Worm (Caenorhabditis elegans) whole organism, L4 larva: Measurements from ENCODE around the gene jmjd-4.

Source experiments
- Y105C5A.15 ChIP-seq: fragments of 200-800 bp; sonication (Bioruptor generic); IDR thresholded peaks from 2 replicates; pipeline ENCODE4 v1.3.6; 2022; ENCODE audit warnings: missing genetic modification characterization, missing compliant biosample characterization
- ama-1 ChIP-seq: fragments of 150-350 bp; optimal IDR thresholded peaks from 2 replicates; lab custom pipeline; 2014; ENCODE audit warnings: inconsistent platforms, mixed read lengths
- ceh-20 ChIP-seq: fragments of 200-800 bp; sonication (Bioruptor generic); IDR thresholded peaks from 2 replicates; pipeline ENCODE4 v1.3.6; 2022; ENCODE audit warnings: missing genetic modification reagents, missing genetic modification characterization, missing compliant biosample characterization
- ceh-44 ChIP-seq: fragments of 200-800 bp; sonication (Bioruptor generic); IDR thresholded peaks from 2 replicates; pipeline ENCODE4 v1.3.6; 2022; ENCODE audit warnings: missing genetic modification reagents, missing genetic modification characterization, missing compliant biosample characterization
- dmd-6 ChIP-seq: fragments of 200-800 bp; sonication (Bioruptor generic); IDR thresholded peaks from 2 replicates; pipeline ENCODE4 v1.3.6; 2022; ENCODE audit warnings: missing genetic modification reagents, missing genetic modification characterization, missing compliant biosample characterization
- dmd-9 ChIP-seq: fragments of 200-800 bp; sonication (Bioruptor generic); IDR thresholded peaks from 2 replicates; pipeline ENCODE4 v1.3.6; 2022; ENCODE audit warnings: missing genetic modification reagents, missing genetic modification characterization, missing compliant biosample characterization
- hlh-30 ChIP-seq: sonication (generic microtip); optimal IDR thresholded peaks from 2 replicates; lab custom pipeline; 2017; ENCODE audit warnings: antibody characterized with exemption, mild to moderate bottlenecking, missing genetic modification characterization, missing compliant biosample characterization; ENCODE audit not compliant: insufficient read depth
- lim-7 ChIP-seq: fragments of 200-800 bp; sonication (Bioruptor generic); IDR thresholded peaks from 2 replicates; pipeline ENCODE4 v1.3.6; 2022; ENCODE audit warnings: missing genetic modification characterization, missing compliant biosample characterization
- lin-1 ChIP-seq: fragments of 200-800 bp; sonication (Bioruptor generic); IDR thresholded peaks from 2 replicates; pipeline ENCODE4 v1.3.6; 2022; ENCODE audit warnings: missing genetic modification reagents, missing genetic modification characterization, missing compliant biosample characterization
- lin-29 ChIP-seq: fragments of 200-800 bp; sonication (Bioruptor generic); IDR thresholded peaks from 2 replicates; pipeline ENCODE4 v1.3.6; 2022; ENCODE audit warnings: missing genetic modification reagents, missing genetic modification characterization, missing compliant biosample characterization
- lin-38 ChIP-seq: fragments of 200-800 bp; sonication (Bioruptor generic); IDR thresholded peaks from 2 replicates; pipeline ENCODE4 v1.3.6; 2022; ENCODE audit warnings: missing genetic modification reagents, missing genetic modification characterization, missing compliant biosample characterization
- mxl-2 ChIP-seq: fragments of 200-800 bp; sonication (Bioruptor generic); conservative IDR thresholded peaks from 2 replicates; pipeline ENCODE4 v1.3.6; 2022; ENCODE audit warnings: missing genetic modification reagents, missing genetic modification characterization, missing compliant biosample characterization
- mxl-3 ChIP-seq: fragments of 200-800 bp; sonication (Bioruptor generic); optimal IDR thresholded peaks from 2 replicates; lab custom pipeline; 2018; ENCODE audit warnings: mild to moderate bottlenecking, missing genetic modification characterization, missing compliant biosample characterization
- nhr-10 ChIP-seq: fragments of 150-350 bp; optimal IDR thresholded peaks from 2 replicates; lab custom pipeline; 2014; ENCODE audit warnings: missing biosample characterization, missing genetic modification characterization
- nhr-102 ChIP-seq: sonication (generic microtip); optimal IDR thresholded peaks from 2 replicates; lab custom pipeline; 2016; ENCODE audit warnings: mild to moderate bottlenecking, missing genetic modification characterization, moderate library complexity, missing compliant biosample characterization
- nhr-111 ChIP-seq: fragments of 200-800 bp; sonication (Bioruptor generic); optimal IDR thresholded peaks from 2 replicates; lab custom pipeline; 2018; ENCODE audit warnings: mild to moderate bottlenecking, missing genetic modification characterization, missing compliant biosample characterization
- nhr-25 ChIP-seq: sonication (generic microtip); optimal IDR thresholded peaks from 2 replicates; lab custom pipeline; 2017; ENCODE audit warnings: missing genetic modification characterization, mild to moderate bottlenecking, missing compliant biosample characterization, antibody characterized with exemption, moderate library complexity, borderline replicate concordance; ENCODE audit not compliant: insufficient read depth
- nhr-28 ChIP-seq: fragments of 150-350 bp; optimal IDR thresholded peaks from 2 replicates; lab custom pipeline; 2014; ENCODE audit warnings: missing biosample characterization, missing genetic modification characterization
- nhr-41 ChIP-seq: fragments of 200-800 bp; sonication (Bioruptor generic); IDR thresholded peaks from 2 replicates; pipeline ENCODE4 v1.3.6; 2022; ENCODE audit warnings: missing genetic modification reagents, missing genetic modification characterization, missing compliant biosample characterization
- nhr-48 ChIP-seq: sonication (generic microtip); optimal IDR thresholded peaks from 2 replicates; lab custom pipeline; 2016; ENCODE audit warnings: mild to moderate bottlenecking, missing genetic modification characterization, missing compliant biosample characterization
- pha-4 ChIP-seq, 2 experiments: fragments of 150-350 bp in 1 of 2; fragments of 200-800 bp in 1 of 2; sonication (Bioruptor generic) in 1 of 2; IDR thresholded peaks in 1 of 2; optimal IDR thresholded peaks in 1 of 2; 2 replicates each; pipeline versions ENCODE4 v1.3.6 to Lab custom; 2014 to 2022; ENCODE audit warnings: missing genetic modification characterization in 2 of 2, missing genetic modification reagents in 2 of 2, missing biosample characterization in 1 of 2, missing compliant biosample characterization in 1 of 2
- php-3 ChIP-seq: fragments of 200-800 bp; sonication (Bioruptor generic); IDR thresholded peaks from 2 replicates; pipeline ENCODE4 v1.3.6; 2022; ENCODE audit warnings: missing genetic modification reagents, missing genetic modification characterization, missing compliant biosample characterization
- pqm-1 ChIP-seq: sonication (generic microtip); optimal IDR thresholded peaks from 2 replicates; lab custom pipeline; 2017; ENCODE audit warnings: missing biosample characterization, missing genetic modification characterization
- skn-1 ChIP-seq: fragments of 150-350 bp; optimal IDR thresholded peaks from 2 replicates; lab custom pipeline; 2014; ENCODE audit warnings: missing biosample characterization, missing genetic modification characterization
- snpc-1.2 ChIP-seq: fragments of 200-800 bp; sonication (Bioruptor generic); IDR thresholded peaks from 2 replicates; pipeline ENCODE4 v1.3.6; 2022; ENCODE audit warnings: missing genetic modification reagents, missing genetic modification characterization, missing compliant biosample characterization
- snpc-4 ChIP-seq: fragments of 150-350 bp; optimal IDR thresholded peaks from 2 replicates; lab custom pipeline; 2014; ENCODE audit warnings: missing biosample characterization, missing genetic modification characterization
- unc-62 ChIP-seq, 3 experiments: fragments of 150-350 bp in 1 of 3; sonication (generic microtip); optimal IDR thresholded peaks in 2 of 3; peaks in 1 of 3; 1 replicate in 1 of 3; 2 replicates in 2 of 3; lab custom pipeline; 2014 to 2017; ENCODE audit warnings: missing biosample characterization in 3 of 3, missing genetic modification characterization in 3 of 3, missing genetic modification reagents in 3 of 3, missing genotype in 1 of 3
- zag-1 ChIP-seq: fragments of 150-350 bp; optimal IDR thresholded peaks from 2 replicates; lab custom pipeline; 2014; ENCODE audit warnings: missing biosample characterization, missing genetic modification characterization
- zip-2 ChIP-seq: fragments of 150-350 bp; optimal IDR thresholded peaks from 2 replicates; lab custom pipeline; 2014; ENCODE audit warnings: missing biosample characterization, missing genetic modification characterization

The jmjd-4 gene

DNA sequence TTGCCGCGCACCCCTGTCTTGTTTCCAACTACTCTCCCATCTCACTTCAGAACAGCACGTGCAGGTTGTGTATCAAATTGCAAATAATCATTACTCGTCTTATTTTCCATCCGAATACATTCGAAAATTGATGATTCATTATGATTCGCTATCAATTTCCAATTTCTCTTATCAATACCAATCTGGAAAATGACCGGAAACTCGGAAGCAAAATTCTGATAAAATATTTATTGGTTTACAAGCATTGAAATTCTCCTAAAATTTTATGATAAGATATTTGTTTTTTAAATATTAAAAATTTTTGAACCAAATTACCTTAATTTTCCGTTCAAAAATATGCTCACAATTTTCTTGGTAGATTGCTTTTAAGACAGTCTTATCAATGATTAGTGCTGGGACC lies 28.5 kb downstream of the jmjd-4 start:
- TF ChIP-seq php-3 (GFP tag; lab: Robert Waterston, UW), result 0 out of 2 replicates have a peak, but pooled peaks have one; percentile 39
- no peak for TF ChIP-seq nhr-102 (tag; lab: Kevin White, UChicago)
- no peak for TF ChIP-seq pha-4 (GFP tag; IDR thresholded peaks at IDR 0.05; lab: Robert Waterston, UW)
- no peak for TF ChIP-seq pha-4 (tag; optimal IDR thresholded peaks at IDR 0.05; lab: Kevin White, UChicago)
- TF ChIP-seq lim-7 (GFP tag; lab: Robert Waterston, UW), result no peak
- no peak for TF ChIP-seq lin-29 (GFP tag; lab: Robert Waterston, UW)
- peak; percentile 21; the same call in 1 of the 2 replicates for TF ChIP-seq dmd-6
- no peak for TF ChIP-seq snpc-1.2 (GFP tag; lab: Robert Waterston, UW)
- TF ChIP-seq nhr-25 (tag; lab: Kevin White, UChicago), result no peak
- peak; percentile 58 for TF ChIP-seq pqm-1 (tag; lab: Kevin White, UChicago)
- TF ChIP-seq mxl-3 (GFP tag; lab: Kevin White, UChicago), result no peak
- no peak for TF ChIP-seq snpc-4 (tag; lab: Kevin White, UChicago)
- no peak for TF ChIP-seq lin-38
- TF ChIP-seq zag-1 (tag; lab: Kevin White, UChicago), result no peak
- no peak for TF ChIP-seq mxl-2 (GFP tag; lab: Robert Waterston, UW)
- TF ChIP-seq lin-1, result 0 out of 2 replicates have a peak, but pooled peaks have one; percentile 33
- TF ChIP-seq nhr-28 (tag; lab: Kevin White, UChicago), result peak; percentile 34

DNA sequence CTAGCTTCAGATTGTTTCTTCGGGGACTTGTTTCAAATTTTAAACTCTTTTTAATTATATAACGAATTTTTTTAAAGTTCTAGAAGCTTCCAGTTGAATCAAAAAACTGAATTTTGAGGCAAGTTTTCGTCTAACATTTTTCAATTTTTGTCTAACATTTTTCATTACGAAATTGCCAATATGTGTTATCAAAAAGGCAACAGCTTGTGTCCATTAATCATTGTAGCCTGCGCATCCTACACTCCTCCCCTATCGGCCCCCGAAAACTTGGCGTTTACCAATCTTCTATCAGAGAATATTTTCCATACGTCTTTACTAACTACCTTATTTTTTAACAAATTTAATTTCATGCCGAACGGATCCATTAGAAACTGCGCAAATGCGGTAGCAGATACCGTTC lies 33.7 kb downstream of the jmjd-4 start, which contains the start of gene vglu-3:
Gene vglu-3 (plus strand): TSS at position 301 of the 400 bp plus-strand sequence.
- TF ChIP-seq Y105C5A.15 (GFP tag; lab: Robert Waterston, UW), result no peak
- TF ChIP-seq unc-62 (GFP tag; optimal IDR thresholded peaks at IDR 0.05 in 1 of 2; lab: Kevin White, UChicago), result peak in 1 of 2 experiments; percentile 72
- no peak for TF ChIP-seq unc-62 (tag; optimal IDR thresholded peaks at IDR 0.05; lab: Kevin White, UChicago)

DNA sequence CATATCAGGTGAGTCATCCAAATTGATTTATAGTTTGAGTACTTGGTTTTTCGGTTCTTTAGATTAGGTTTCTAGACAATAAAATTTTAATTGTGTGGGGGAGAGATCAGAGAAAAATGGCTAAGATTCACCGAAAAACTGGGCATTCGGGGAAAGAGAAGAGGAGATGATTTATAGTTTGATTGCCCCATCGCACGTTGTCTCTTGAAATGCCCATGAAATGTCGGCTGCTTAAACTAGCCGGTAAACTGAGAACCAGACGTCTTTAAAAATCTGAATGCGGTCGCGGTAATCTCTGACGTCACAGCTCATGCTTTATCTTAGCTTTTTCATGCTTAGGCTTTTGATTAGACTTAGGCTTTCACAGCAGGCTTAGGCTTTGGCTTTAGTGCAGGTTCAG lies 36.9 kb downstream of the jmjd-4 start:
- TF ChIP-seq unc-62 (GFP tag; optimal IDR thresholded peaks at IDR 0.05 in 1 of 2; lab: Kevin White, UChicago), result peak in 1 of 2 experiments; percentile 72
- no peak for TF ChIP-seq unc-62 (tag; optimal IDR thresholded peaks at IDR 0.05; lab: Kevin White, UChicago)
- peak; percentile 23; the same call in 1 of the 2 replicates for TF ChIP-seq php-3 (GFP tag; lab: Robert Waterston, UW)
- TF ChIP-seq zip-2 (tag; lab: Kevin White, UChicago), result no peak
- TF ChIP-seq nhr-111 (GFP tag; lab: Kevin White, UChicago), result no peak
- TF ChIP-seq nhr-41 (GFP tag; lab: Robert Waterston, UW), result no peak
- TF ChIP-seq ceh-20 (GFP tag; lab: Robert Waterston, UW), result 0 out of 2 replicates have a peak, but pooled peaks have one; percentile 12

DNA sequence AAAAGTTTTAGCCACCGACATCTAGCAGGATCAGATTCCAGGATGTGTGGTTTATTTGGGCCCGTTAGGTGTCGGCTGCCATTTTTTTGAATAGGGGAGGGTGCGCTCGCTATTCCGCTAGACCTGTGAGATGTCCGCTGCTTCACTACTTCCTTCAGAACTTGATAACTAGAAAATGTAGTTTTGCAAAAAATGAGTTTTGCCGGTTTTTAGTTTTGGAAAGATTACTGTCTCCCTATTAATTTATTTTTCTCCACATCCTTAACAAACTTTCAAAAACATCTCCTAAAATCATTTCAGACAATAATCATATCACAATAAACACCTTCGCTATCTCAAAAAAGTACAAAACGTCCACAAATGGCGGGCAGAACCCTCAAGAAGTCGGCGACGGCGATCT lies 39.0 kb downstream of the jmjd-4 start, which contains the start of gene vglu-2:
Gene vglu-2 (plus strand): TSS at position 301 of the 400 bp plus-strand sequence.
- no peak for TF ChIP-seq nhr-10
- TF ChIP-seq dmd-9 (GFP tag; lab: Robert Waterston, UW), result no peak
- TF ChIP-seq ceh-44 (GFP tag; lab: Robert Waterston, UW), result no peak

DNA sequence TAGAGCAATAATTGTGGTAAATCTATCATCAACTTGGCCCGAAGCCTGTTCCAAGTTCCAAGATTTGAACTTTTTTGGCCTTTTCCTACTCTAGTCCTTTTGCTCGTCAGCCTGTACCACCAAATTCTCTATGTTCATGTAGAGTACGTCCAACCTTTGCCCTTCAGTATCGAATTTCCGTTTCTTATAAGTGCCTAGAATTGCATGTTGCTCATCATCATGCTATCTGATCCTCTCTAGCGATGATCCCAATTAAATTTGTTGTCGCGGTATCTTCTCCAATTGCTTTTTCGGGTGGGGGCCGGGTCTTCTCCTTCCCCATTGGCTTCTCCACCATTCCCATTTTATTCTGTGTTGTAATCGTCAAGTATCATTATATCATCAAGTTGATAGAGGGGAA lies 39.9 kb downstream of the jmjd-4 start:
- TF ChIP-seq skn-1 (tag; lab: Kevin White, UChicago) (no peak), unc-62 (GFP tag; optimal IDR thresholded peaks at IDR 0.05 in 1 of 2; lab: Kevin White, UChicago) (peak in 1 of 2 experiments; percentile 94), unc-62 (tag; optimal IDR thresholded peaks at IDR 0.05; lab: Kevin White, UChicago) (no peak)

DNA sequence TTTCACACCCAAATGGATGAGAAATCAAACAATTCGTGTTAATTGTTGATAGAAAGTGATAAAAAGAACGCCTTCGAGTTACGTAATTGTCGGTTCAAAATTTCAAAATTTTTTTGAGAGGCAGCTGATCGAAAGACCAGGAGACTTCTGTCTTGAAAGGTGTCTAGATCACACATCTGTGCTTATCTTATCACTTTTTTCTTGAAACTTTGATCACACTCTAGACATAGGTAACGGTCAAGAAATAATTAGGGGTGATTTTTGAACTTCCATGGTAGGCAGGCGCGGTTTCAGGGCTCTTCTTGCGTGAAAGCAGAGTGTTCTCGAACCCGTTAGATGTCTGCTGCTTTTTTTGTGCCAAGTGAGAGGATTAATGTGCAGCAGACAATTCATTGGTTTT lies 40.5 kb downstream of the jmjd-4 start:
- TF ChIP-seq nhr-48, result no peak
- TF ChIP-seq lim-7 (GFP tag; lab: Robert Waterston, UW), result 0 out of 2 replicates have a peak, but pooled peaks have one; percentile 42
- no peak for TF ChIP-seq mxl-2 (GFP tag; lab: Robert Waterston, UW)
- no peak for TF ChIP-seq ama-1 (lab: Kevin White, UChicago)
- TF ChIP-seq dmd-6, result peak; percentile 35
- TF ChIP-seq hlh-30 (tag; lab: Kevin White, UChicago), result peak; percentile 25
